Worm (Caenorhabditis elegans) whole organism, mixed stage, embryonic: ENCODE data around the gene col-180.
A peak's percentile ranks its signal among the peaks of the same experiment; 100 is the strongest.

Experiments
- M03D4.4 ChIP-seq: sonication (generic microtip); optimal IDR thresholded peaks from 2 replicates; lab custom pipeline; 2017; ENCODE audit warnings: mild to moderate bottlenecking, missing genetic modification characterization, missing compliant biosample characterization
- bed-3 ChIP-seq: fragments of 200-800 bp; sonication (Bioruptor generic); optimal IDR thresholded peaks from 3 replicates; lab custom pipeline; 2018; ENCODE audit warnings: mild to moderate bottlenecking, missing genetic modification characterization, moderate library complexity, missing compliant biosample characterization
- blmp-1 ChIP-seq: fragments of 150-350 bp; optimal IDR thresholded peaks from 2 replicates; lab custom pipeline; 2014; ENCODE audit warnings: missing biosample characterization, missing genetic modification characterization
- ceh-39 ChIP-seq: fragments of 150-350 bp; optimal IDR thresholded peaks from 2 replicates; lab custom pipeline; 2014; ENCODE audit warnings: missing biosample characterization, missing genetic modification characterization
- ceh-43 ChIP-seq: fragments of 200-800 bp; sonication (Bioruptor generic); optimal IDR thresholded peaks from 2 replicates; lab custom pipeline; 2018; ENCODE audit warnings: mild to moderate bottlenecking, missing genetic modification characterization, moderate library complexity, missing compliant biosample characterization
- ceh-83 ChIP-seq: fragments of 200-800 bp; sonication (Bioruptor generic); optimal IDR thresholded peaks from 2 replicates; lab custom pipeline; 2018; ENCODE audit warnings: mild to moderate bottlenecking, missing genetic modification characterization, missing compliant biosample characterization
- cnd-1 ChIP-seq: fragments of 200-800 bp; sonication (Bioruptor generic); optimal IDR thresholded peaks from 2 replicates; lab custom pipeline; 2018; ENCODE audit warnings: mild to moderate bottlenecking, missing genetic modification characterization, missing compliant biosample characterization
- drap-1 ChIP-seq: fragments of 200-800 bp; sonication (Bioruptor generic); optimal IDR thresholded peaks from 3 replicates; lab custom pipeline; 2018; ENCODE audit warnings: mild to moderate bottlenecking, missing genetic modification characterization, missing compliant biosample characterization
- elt-1 ChIP-seq: sonication (generic microtip); optimal IDR thresholded peaks from 2 replicates; lab custom pipeline; 2017; ENCODE audit warnings: missing genetic modification characterization, mild to moderate bottlenecking, missing compliant biosample characterization, antibody characterized with exemption, moderate library complexity, borderline replicate concordance; ENCODE audit not compliant: insufficient read depth
- flh-1 ChIP-seq: fragments of 200-800 bp; sonication (Bioruptor generic); optimal IDR thresholded peaks from 2 replicates; lab custom pipeline; 2018; ENCODE audit warnings: mild to moderate bottlenecking, missing genetic modification characterization, moderate library complexity, missing compliant biosample characterization
- ham-2 ChIP-seq: fragments of 200-800 bp; sonication (Bioruptor generic); optimal IDR thresholded peaks from 2 replicates; lab custom pipeline; 2018; ENCODE audit warnings: mild to moderate bottlenecking, missing genetic modification characterization, missing compliant biosample characterization
- hlh-1 ChIP-seq: fragments of 150-350 bp; optimal IDR thresholded peaks from 2 replicates; lab custom pipeline; 2014; ENCODE audit warnings: missing biosample characterization, missing genetic modification reagents, missing genetic modification characterization
- lsy-2 ChIP-seq: fragments of 150-350 bp; optimal IDR thresholded peaks from 2 replicates; lab custom pipeline; 2014; ENCODE audit warnings: missing biosample characterization, missing genetic modification characterization
- mab-5 ChIP-seq: fragments of 150-350 bp; optimal IDR thresholded peaks from 2 replicates; lab custom pipeline; 2014; ENCODE audit warnings: missing biosample characterization, missing genetic modification characterization
- mep-1 ChIP-seq: fragments of 150-350 bp; optimal IDR thresholded peaks from 2 replicates; lab custom pipeline; 2017; ENCODE audit warnings: missing biosample characterization, missing genetic modification reagents, missing genetic modification characterization, inconsistent platforms
- nhr-12 ChIP-seq: fragments of 150-350 bp; optimal IDR thresholded peaks from 2 replicates; lab custom pipeline; 2014; ENCODE audit warnings: missing biosample characterization, missing genetic modification characterization
- nhr-2 ChIP-seq: fragments of 150-350 bp; optimal IDR thresholded peaks from 2 replicates; lab custom pipeline; 2014; ENCODE audit warnings: missing biosample characterization, missing genetic modification characterization
- nhr-237 ChIP-seq: fragments of 150-350 bp; optimal IDR thresholded peaks from 2 replicates; lab custom pipeline; 2014; ENCODE audit warnings: missing biosample characterization, missing genetic modification characterization
- nhr-28 ChIP-seq: fragments of 150-350 bp; optimal IDR thresholded peaks from 2 replicates; lab custom pipeline; 2014; ENCODE audit warnings: missing biosample characterization, missing genetic modification characterization
- nhr-76 ChIP-seq: sonication (generic microtip); optimal IDR thresholded peaks from 2 replicates; lab custom pipeline; 2017; ENCODE audit warnings: missing biosample characterization, missing genetic modification characterization
- pha-4 ChIP-seq: fragments of 150-350 bp; optimal IDR thresholded peaks from 2 replicates; lab custom pipeline; 2018; ENCODE audit warnings: missing biosample characterization, missing genetic modification reagents, missing genetic modification characterization
- sem-2 ChIP-seq: fragments of 200-800 bp; sonication (Bioruptor generic); optimal IDR thresholded peaks from 2 replicates; lab custom pipeline; 2018; ENCODE audit warnings: mild to moderate bottlenecking, missing genetic modification characterization, missing compliant biosample characterization
- snpc-4 ChIP-seq: fragments of 150-350 bp; optimal IDR thresholded peaks from 2 replicates; lab custom pipeline; 2014; ENCODE audit warnings: missing biosample characterization, missing genetic modification characterization
- tbx-8 ChIP-seq: fragments of 200-800 bp; sonication (Bioruptor generic); optimal IDR thresholded peaks from 2 replicates; lab custom pipeline; 2018; ENCODE audit warnings: mild to moderate bottlenecking, missing genetic modification characterization, moderate library complexity, missing compliant biosample characterization
- unc-120 ChIP-seq: sonication (generic microtip); optimal IDR thresholded peaks from 2 replicates; lab custom pipeline; 2017; ENCODE audit warnings: missing genetic modification characterization, missing compliant biosample characterization; ENCODE audit not compliant: poor library complexity, severe bottlenecking
- unc-62 ChIP-seq: fragments of 150-350 bp; optimal IDR thresholded peaks from 2 replicates; lab custom pipeline; 2014; ENCODE audit warnings: missing biosample characterization, missing genetic modification reagents, missing genetic modification characterization

Gene col-180

DNA sequence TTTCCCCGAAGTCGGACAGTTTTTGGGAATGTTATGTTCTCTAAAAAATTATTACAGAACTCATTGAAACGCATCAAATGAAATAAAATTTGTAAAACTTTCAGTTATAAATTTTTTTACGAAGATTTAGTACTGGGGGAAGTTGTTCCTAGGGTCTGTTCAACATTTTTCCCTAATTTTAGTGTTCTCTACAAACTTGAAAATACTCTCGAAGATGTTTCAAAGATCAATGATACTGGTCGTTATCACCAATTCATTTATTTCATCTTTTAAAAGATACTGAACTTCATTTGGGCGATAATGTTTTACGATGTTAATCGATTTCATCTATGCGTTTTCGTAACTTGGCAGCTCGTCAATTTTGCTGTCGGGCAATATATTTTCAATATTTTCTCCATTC lies 9.8 kb downstream of the col-180 start, which contains the start of gene C44C10.3:
Gene C44C10.3 (plus strand): TSS at position 301 of the 400 bp plus-strand sequence.
- TF ChIP-seq hlh-1 (tag; lab: Kevin White, UChicago) (no peak), snpc-4 (tag; lab: Kevin White, UChicago) (no peak), sem-2 (no peak)

DNA sequence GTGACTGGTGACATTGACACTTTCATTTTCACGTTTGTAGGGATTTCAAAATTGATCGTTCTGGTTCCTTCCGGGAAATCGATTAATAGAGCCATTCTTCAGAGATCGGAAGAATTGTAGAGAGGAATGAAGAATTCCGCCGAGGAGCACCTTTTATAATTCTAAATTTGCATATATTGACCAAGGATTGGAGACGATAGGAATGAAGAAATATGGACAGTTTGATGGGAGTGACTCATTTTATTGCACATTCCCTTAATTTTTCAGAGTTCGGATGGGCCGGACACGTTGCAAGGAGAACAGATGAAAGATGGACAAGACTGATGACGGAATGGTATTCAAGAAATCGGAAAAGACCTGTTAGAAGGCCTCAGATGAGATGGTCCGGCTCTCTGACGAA lies 11.8 kb downstream of the col-180 start, which contains the start of gene C44C10.15:
Gene C44C10.15 (minus strand): TSS at position 101 of the 400 bp plus-strand sequence.
- no peak for TF ChIP-seq elt-1 (tag; lab: Kevin White, UChicago)
- no peak for TF ChIP-seq nhr-12
- TF ChIP-seq ceh-83 (GFP tag; lab: Kevin White, UChicago) = no peak
- no peak for TF ChIP-seq pha-4 (tag; lab: Kevin White, UChicago)
- TF ChIP-seq tbx-8 (GFP tag; lab: Kevin White, UChicago) = no peak
- TF ChIP-seq sem-2 = no peak
- TF ChIP-seq ham-2 (GFP tag; lab: Kevin White, UChicago) = no peak
- TF ChIP-seq blmp-1 (tag; lab: Kevin White, UChicago) = no peak
- no peak for TF ChIP-seq mab-5 (tag; lab: Kevin White, UChicago)
- TF ChIP-seq ceh-43 (GFP tag; lab: Kevin White, UChicago) = no peak
- no peak for TF ChIP-seq ceh-39
- no peak for TF ChIP-seq unc-120 (tag; lab: Kevin White, UChicago)
- no peak for TF ChIP-seq hlh-1 (tag; lab: Kevin White, UChicago)
- TF ChIP-seq nhr-28 (tag; lab: Kevin White, UChicago) = no peak

DNA sequence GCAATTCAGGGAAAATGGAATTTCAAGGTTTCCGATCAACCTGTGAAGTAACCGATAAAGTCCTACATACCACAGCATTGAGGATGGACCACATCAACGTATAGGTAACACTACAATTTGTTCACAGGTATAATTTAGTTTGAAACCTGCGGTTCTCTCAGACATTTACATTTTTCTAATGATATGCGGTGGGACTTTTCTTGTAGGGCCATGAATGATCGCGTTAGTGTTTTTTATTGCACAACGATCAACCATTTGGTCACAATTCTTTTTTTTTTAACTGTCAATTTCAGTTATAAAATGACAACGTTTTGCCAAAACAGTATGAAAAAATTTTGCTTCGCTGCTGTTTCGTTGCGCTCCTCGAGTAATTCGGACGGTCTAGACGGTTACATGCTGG lies 15.4 kb downstream of the col-180 start, which contains the start of gene C44C10.12:
Gene C44C10.12 (plus strand): TSS at position 301 of the 400 bp plus-strand sequence.
- TF ChIP-seq unc-62 (GFP tag; lab: Kevin White, UChicago) (no peak), mab-5 (tag; lab: Kevin White, UChicago) (no peak), nhr-76 (tag; lab: Kevin White, UChicago) (no peak), cnd-1 (no peak), ceh-43 (GFP tag; lab: Kevin White, UChicago) (no peak)
- TF ChIP-seq, all 35 proteins: peak for 0

DNA sequence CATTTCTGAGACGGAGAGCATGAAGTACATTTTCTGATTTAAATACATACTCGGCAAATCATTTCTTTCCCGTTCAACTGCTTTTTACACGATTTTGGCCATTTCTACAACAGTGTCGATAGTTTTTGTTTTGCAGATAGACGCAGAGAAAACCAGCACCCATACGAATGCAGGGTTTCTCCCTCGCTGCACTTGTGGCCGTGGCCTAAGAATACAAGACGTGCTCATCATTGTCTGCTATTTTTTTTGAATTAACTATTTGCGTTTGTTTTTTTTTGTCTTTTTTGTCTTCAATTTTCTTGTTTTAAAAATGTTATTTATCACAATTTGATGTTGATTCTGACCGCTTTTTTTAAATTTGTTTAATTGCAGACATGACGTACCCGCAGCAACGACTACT lies 19.0 kb downstream of the col-180 start, which contains the start of gene smcl-1:
Gene smcl-1 (plus strand): TSS at position 373 of the 400 bp plus-strand sequence.
- TF ChIP-seq ceh-39 (no peak), mep-1 (peak; percentile 34), flh-1 (no peak), elt-1 (tag; lab: Kevin White, UChicago) (no peak), nhr-2 (peak; percentile 5), hlh-1 (tag; lab: Kevin White, UChicago) (peak; percentile 34)
- TF ChIP-seq, all 35 proteins: peak for 3

DNA sequence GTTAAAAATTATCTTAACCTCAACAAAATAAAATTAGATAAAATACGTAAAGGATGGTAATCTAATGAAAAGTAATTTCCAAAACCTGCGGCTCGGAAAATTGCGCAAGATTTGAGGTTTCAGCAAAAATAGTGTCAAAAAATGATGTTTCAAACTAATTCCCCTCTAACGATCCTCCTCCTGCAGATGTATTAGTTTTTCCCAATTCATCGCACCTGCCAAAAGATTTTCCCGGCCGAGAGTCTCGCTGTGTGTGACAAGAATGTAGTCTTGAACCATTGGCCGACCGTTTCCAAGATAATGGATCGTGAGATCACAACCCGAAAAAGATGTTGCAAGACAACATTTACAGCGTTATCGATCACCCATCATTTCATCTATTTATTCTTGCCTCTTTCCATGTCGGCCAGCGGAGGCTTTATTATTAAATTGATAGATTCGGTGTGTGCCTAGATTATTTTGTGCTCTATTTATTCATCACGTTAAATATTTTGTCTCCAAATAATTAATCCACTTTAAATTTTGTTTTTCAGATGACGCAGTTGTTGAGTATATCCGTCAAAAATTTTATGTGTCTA lies 22.0 kb downstream of the col-180 start, which contains the start of the genes C44C10.10 and C44C10.5:
Gene C44C10.10 (plus strand): TSS at position 301 of the 578 bp plus-strand sequence.
Gene C44C10.5 (plus strand): TSS at position 528 of the 578 bp plus-strand sequence.
- TF ChIP-seq ceh-39 (no peak), nhr-237 (no peak), M03D4.4 (no peak), ham-2 (GFP tag; lab: Kevin White, UChicago) (no peak), snpc-4 (tag; lab: Kevin White, UChicago) (no peak), drap-1 (no peak), elt-1 (tag; lab: Kevin White, UChicago) (peak; percentile 30), sem-2 (no peak)

- TF ChIP-seq lsy-2 (tag; lab: Kevin White, UChicago) = no peak
- no peak for TF ChIP-seq nhr-237
- no peak for TF ChIP-seq unc-62 (GFP tag; lab: Kevin White, UChicago)
- TF ChIP-seq snpc-4 (tag; lab: Kevin White, UChicago) = no peak
- TF ChIP-seq bed-3 (GFP tag; lab: Kevin White, UChicago) = no peak
- TF ChIP-seq, all 35 proteins: peak for 0
Observed at ce11 chrX:11687836-11688319, 24.2 kb downstream of the col-180 start, which contains the start of gene C44C10.7. TSS of gene C44C10.7 (minus strand) at chrX:11688269.
